Fruit fly (Drosophila melanogaster) whole organism, embryonic: ENCODE measurements around the gene Vlet.
A peak's percentile ranks its signal among the peaks of the same experiment; 100 is the strongest.

Source experiments
- ATbp ChIP-seq: fragments of 200-800 bp; sonication (Bioruptor generic); optimal IDR thresholded peaks from 2 replicates; lab custom pipeline; 2017; ENCODE audit warnings: missing biosample characterization, mild to moderate bottlenecking, missing genetic modification characterization, missing genetic modification reagents
- Abd-B ChIP-seq: fragments of 200-800 bp; sonication (Bioruptor generic); optimal IDR thresholded peaks from 2 replicates; lab custom pipeline; 2018; ENCODE audit warnings: missing biosample characterization, mild to moderate bottlenecking, missing genetic modification characterization, moderate library complexity
- Adf1 ChIP-seq: fragments of 200-800 bp; sonication (Bioruptor generic); IDR thresholded peaks from 2 replicates; pipeline ENCODE4 v1.3.6; 2022; ENCODE audit warnings: missing biosample characterization, missing genetic modification characterization
- Atf6 ChIP-seq: fragments of 200-800 bp; sonication (Bioruptor generic); IDR thresholded peaks from 2 replicates; pipeline ENCODE4 v1.3.6; 2022; ENCODE audit warnings: missing biosample characterization, missing genetic modification characterization
- CG12299 ChIP-seq: fragments of 200-800 bp; sonication (Bioruptor generic); optimal IDR thresholded peaks from 2 replicates; lab custom pipeline; 2018; ENCODE audit warnings: missing biosample characterization, mild to moderate bottlenecking, missing genetic modification characterization
- CG12769 ChIP-seq: fragments of 200-800 bp; sonication (Bioruptor generic); optimal IDR thresholded peaks from 2 replicates; lab custom pipeline; 2019; ENCODE audit warnings: missing biosample characterization, mild to moderate bottlenecking, missing genetic modification characterization, moderate library complexity
- CG15269 ChIP-seq: fragments of 200-800 bp; sonication (Bioruptor generic); optimal IDR thresholded peaks from 2 replicates; lab custom pipeline; 2018; ENCODE audit warnings: missing biosample characterization, mild to moderate bottlenecking, missing genetic modification characterization, moderate library complexity
- CG15514 ChIP-seq: fragments of 200-800 bp; sonication (Bioruptor generic); optimal IDR thresholded peaks from 3 replicates; lab custom pipeline; 2017; ENCODE audit warnings: missing biosample characterization, missing genetic modification characterization, mild to moderate bottlenecking, moderate library complexity, missing genetic modification reagents
- CG17612 ChIP-seq: fragments of 200-800 bp; sonication (Bioruptor generic); IDR thresholded peaks from 2 replicates; pipeline ENCODE4 v1.3.6; 2022; ENCODE audit warnings: missing biosample characterization, missing genetic modification characterization
- CG1832 ChIP-seq: fragments of 200-800 bp; sonication (Bioruptor generic); optimal IDR thresholded peaks from 2 replicates; lab custom pipeline; 2017; ENCODE audit warnings: missing biosample characterization, mild to moderate bottlenecking, missing genetic modification characterization, inconsistent platforms
- CG18619 ChIP-seq: fragments of 200-800 bp; sonication (Bioruptor generic); optimal IDR thresholded peaks from 3 replicates; lab custom pipeline; 2017; ENCODE audit warnings: missing biosample characterization, mild to moderate bottlenecking, missing genetic modification characterization
- CG2116 ChIP-seq: fragments of 200-800 bp; sonication (Bioruptor generic); optimal IDR thresholded peaks from 3 replicates; lab custom pipeline; 2018; ENCODE audit warnings: missing biosample characterization, mild to moderate bottlenecking, missing genetic modification characterization
- CG3163 ChIP-seq: fragments of 200-800 bp; sonication (Bioruptor generic); optimal IDR thresholded peaks from 3 replicates; lab custom pipeline; 2016; ENCODE audit warnings: missing biosample characterization, missing genetic modification characterization
- CG4328 ChIP-seq: fragments of 200-800 bp; sonication (Bioruptor generic); optimal IDR thresholded peaks from 3 replicates; lab custom pipeline; 2017; ENCODE audit warnings: missing biosample characterization, missing genetic modification reagents, missing genetic modification characterization
- CG43689 ChIP-seq: fragments of 200-800 bp; sonication (Bioruptor generic); IDR thresholded peaks from 2 replicates; pipeline ENCODE4 v1.3.6; 2022; ENCODE audit warnings: missing biosample characterization, missing genetic modification characterization
- CG4730 ChIP-seq: fragments of 200-800 bp; sonication (Bioruptor generic); IDR thresholded peaks from 2 replicates; pipeline ENCODE4 v1.3.6; 2022; ENCODE audit warnings: missing biosample characterization, missing genetic modification characterization
- CG6689 ChIP-seq: fragments of 200-800 bp; sonication (Bioruptor generic); IDR thresholded peaks from 2 replicates; pipeline ENCODE4 v1.3.6; 2022; ENCODE audit warnings: missing biosample characterization, missing genetic modification characterization
- CG6854 ChIP-seq: fragments of 200-800 bp; sonication (Bioruptor generic); optimal IDR thresholded peaks from 3 replicates; lab custom pipeline; 2017; ENCODE audit warnings: missing biosample characterization, mild to moderate bottlenecking, missing genetic modification characterization
- CG8478 ChIP-seq: fragments of >200 bp; optimal IDR thresholded peaks from 2 replicates; lab custom pipeline; 2018
- CG9437 ChIP-seq: fragments of 200-800 bp; sonication (Bioruptor generic); optimal IDR thresholded peaks from 2 replicates; lab custom pipeline; 2018; ENCODE audit warnings: missing biosample characterization, mild to moderate bottlenecking, missing genetic modification characterization
- CG9727 ChIP-seq: fragments of 200-800 bp; sonication (Bioruptor generic); optimal IDR thresholded peaks from 3 replicates; lab custom pipeline; 2017; ENCODE audit warnings: missing biosample characterization, mild to moderate bottlenecking, missing genetic modification characterization
- CG9797 ChIP-seq: fragments of 200-800 bp; sonication (Bioruptor generic); optimal IDR thresholded peaks from 3 replicates; lab custom pipeline; 2018; ENCODE audit warnings: missing biosample characterization, mild to moderate bottlenecking, missing genetic modification characterization
- Fer3 ChIP-seq: fragments of 200-800 bp; sonication (Bioruptor generic); optimal IDR thresholded peaks from 2 replicates; lab custom pipeline; 2018; ENCODE audit warnings: missing biosample characterization, mild to moderate bottlenecking, missing genetic modification characterization, moderate library complexity
- HHEX ChIP-seq: fragments of 200-800 bp; sonication (Bioruptor generic); optimal IDR thresholded peaks from 3 replicates; lab custom pipeline; 2017; ENCODE audit warnings: missing biosample characterization, mild to moderate bottlenecking, missing genetic modification characterization, missing genetic modification reagents
- Hey ChIP-seq: fragments of 200-800 bp; sonication (Bioruptor generic); optimal IDR thresholded peaks from 3 replicates; lab custom pipeline; 2018; ENCODE audit warnings: missing biosample characterization, mild to moderate bottlenecking, missing genetic modification characterization
- Lpt ChIP-seq: fragments of >200 bp; optimal IDR thresholded peaks from 2 replicates; lab custom pipeline; 2018; ENCODE audit warnings: missing biosample characterization, missing genetic modification characterization
- Meics ChIP-seq: fragments of 200-800 bp; sonication (Bioruptor generic); optimal IDR thresholded peaks from 2 replicates; lab custom pipeline; 2017; ENCODE audit warnings: missing biosample characterization, mild to moderate bottlenecking, missing genetic modification characterization
- Myb ChIP-seq: fragments of 200-800 bp; sonication (Bioruptor generic); optimal IDR thresholded peaks from 2 replicates; lab custom pipeline; 2016; ENCODE audit warnings: missing biosample characterization, missing genetic modification characterization
- Optix ChIP-seq: fragments of 200-800 bp; sonication (Bioruptor generic); IDR thresholded peaks from 3 replicates; pipeline ENCODE4 v1.3.6; 2022; ENCODE audit warnings: missing biosample characterization, missing genetic modification characterization
- PHDP ChIP-seq: fragments of 200-800 bp; sonication (Bioruptor generic); optimal IDR thresholded peaks from 3 replicates; lab custom pipeline; 2018; ENCODE audit warnings: missing biosample characterization, mild to moderate bottlenecking, missing genetic modification characterization, moderate library complexity
- Spps ChIP-seq: fragments of 200-800 bp; sonication (Bioruptor generic); optimal IDR thresholded peaks from 2 replicates; lab custom pipeline; 2018; ENCODE audit warnings: missing biosample characterization, mild to moderate bottlenecking, missing genetic modification characterization
- Sry-β ChIP-seq: fragments of 200-800 bp; sonication (Bioruptor generic); optimal IDR thresholded peaks from 2 replicates; lab custom pipeline; 2018; ENCODE audit warnings: missing biosample characterization, mild to moderate bottlenecking, missing genetic modification characterization, moderate library complexity
- Xrp1 ChIP-seq: fragments of 200-800 bp; sonication (Bioruptor generic); IDR thresholded peaks from 2 replicates; pipeline ENCODE4 v1.3.6; 2022; ENCODE audit warnings: missing biosample characterization, missing genetic modification characterization
- ato ChIP-seq: fragments of 200-800 bp; sonication (Bioruptor generic); IDR thresholded peaks from 2 replicates; pipeline ENCODE4 v1.3.6; 2022; ENCODE audit warnings: missing biosample characterization, missing genetic modification characterization; ENCODE audit not compliant: partially characterized antibody
- bab2 ChIP-seq: fragments of 200-800 bp; sonication (Bioruptor generic); optimal IDR thresholded peaks from 2 replicates; lab custom pipeline; 2016; ENCODE audit warnings: missing biosample characterization, missing genetic modification characterization
- bbx ChIP-seq: fragments of 200-800 bp; sonication (Bioruptor generic); IDR thresholded peaks from 2 replicates; pipeline ENCODE4 v1.3.6; 2022; ENCODE audit warnings: missing biosample characterization, missing genetic modification characterization; ENCODE audit not compliant: partially characterized antibody
- btn ChIP-seq: fragments of 200-800 bp; sonication (Bioruptor generic); optimal IDR thresholded peaks from 2 replicates; lab custom pipeline; 2016; ENCODE audit warnings: missing biosample characterization, missing genetic modification characterization
- cad ChIP-seq: fragments of >200 bp; optimal IDR thresholded peaks from 2 replicates; lab custom pipeline; 2017; ENCODE audit warnings: missing biosample characterization, missing genetic modification characterization
- chif ChIP-seq, 2 experiments: fragments of 200-800 bp; sonication (Bioruptor generic); optimal IDR thresholded peaks; 3 replicates each; lab custom pipeline; 2016; ENCODE audit warnings: missing biosample characterization in 2 of 2, missing genetic modification characterization in 2 of 2
- corto ChIP-seq: fragments of 200-800 bp; sonication (Bioruptor generic); optimal IDR thresholded peaks from 2 replicates; lab custom pipeline; 2016; ENCODE audit warnings: missing biosample characterization, mild to moderate bottlenecking, missing genetic modification characterization, moderate library complexity
- gsb-n ChIP-seq: fragments of 200-800 bp; sonication (Bioruptor generic); optimal IDR thresholded peaks from 3 replicates; lab custom pipeline; 2018; ENCODE audit warnings: missing biosample characterization, mild to moderate bottlenecking, missing genetic modification characterization
- ken ChIP-seq: fragments of 200-800 bp; sonication (Bioruptor generic); IDR thresholded peaks from 3 replicates; pipeline ENCODE4 v1.3.6; 2022; ENCODE audit warnings: missing biosample characterization, missing genetic modification characterization
- lmd ChIP-seq: fragments of 200-800 bp; sonication (Bioruptor generic); IDR thresholded peaks from 2 replicates; pipeline ENCODE4 v1.3.6; 2022; ENCODE audit warnings: missing biosample characterization, missing genetic modification characterization
- oc ChIP-seq: fragments of 200-800 bp; sonication (Bioruptor generic); optimal IDR thresholded peaks from 2 replicates; lab custom pipeline; 2018; ENCODE audit warnings: missing biosample characterization, mild to moderate bottlenecking, missing genetic modification characterization, moderate library complexity
- otp ChIP-seq: fragments of 200-800 bp; sonication (Bioruptor generic); IDR thresholded peaks from 3 replicates; pipeline ENCODE4, ENCODE4 v1.3.6; 2022; ENCODE audit warnings: missing biosample characterization, missing genetic modification characterization
- pros ChIP-seq: fragments of 200-800 bp; sonication (Bioruptor generic); optimal IDR thresholded peaks from 3 replicates; lab custom pipeline; 2019; ENCODE audit warnings: missing biosample characterization, mild to moderate bottlenecking, missing genetic modification characterization, moderate library complexity
- ranshi ChIP-seq: fragments of 200-800 bp; sonication (Bioruptor generic); IDR thresholded peaks from 2 replicates; pipeline ENCODE4 v1.3.6; 2022; ENCODE audit warnings: missing biosample characterization, missing genetic modification characterization
- rib ChIP-seq: fragments of 200-800 bp; sonication (Bioruptor generic); IDR thresholded peaks from 2 replicates; pipeline ENCODE4 v1.3.6; 2022; ENCODE audit warnings: missing biosample characterization, missing genetic modification characterization
- run ChIP-seq: fragments of 200-800 bp; sonication (Bioruptor generic); optimal IDR thresholded peaks from 3 replicates; lab custom pipeline; 2018; ENCODE audit warnings: missing biosample characterization, mild to moderate bottlenecking, missing genetic modification characterization
- seq ChIP-seq: fragments of 200-800 bp; sonication (Bioruptor generic); IDR thresholded peaks from 2 replicates; pipeline ENCODE4 v1.3.6; 2022; ENCODE audit warnings: missing biosample characterization, missing genetic modification characterization
- twi ChIP-seq: fragments of 200-800 bp; optimal IDR thresholded peaks from 2 replicates; lab custom pipeline; 2019; ENCODE audit warnings: missing biosample characterization, mild to moderate bottlenecking, missing genetic modification characterization, moderate library complexity
- unpg ChIP-seq: fragments of 200-800 bp; sonication (Bioruptor generic); optimal IDR thresholded peaks from 3 replicates; lab custom pipeline; 2018; ENCODE audit warnings: missing biosample characterization, mild to moderate bottlenecking, missing genetic modification characterization, moderate library complexity

Gene Vlet

DNA sequence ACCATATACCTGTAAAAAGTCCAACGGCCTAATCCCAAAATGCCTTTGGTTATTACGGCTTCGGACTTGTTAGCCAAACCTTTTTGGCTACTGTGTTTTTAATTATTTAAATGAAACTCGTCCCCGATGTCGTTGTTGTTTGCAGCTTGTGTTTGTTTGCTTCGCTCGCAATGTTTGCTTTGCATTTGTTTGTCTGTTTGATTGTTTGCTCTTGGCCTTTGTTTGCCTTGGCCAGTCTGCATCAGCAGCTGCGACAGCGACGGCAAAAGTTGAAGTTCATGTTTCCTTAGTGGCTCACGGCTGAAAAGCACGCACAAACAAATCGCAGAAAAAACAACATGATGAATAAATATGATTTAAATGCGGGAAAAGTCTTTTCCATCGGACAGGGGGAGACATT, 17.9 kb downstream of the Vlet start (continued):
- no peak for TF ChIP-seq CG6854
- TF ChIP-seq otp (GFP tag; lab: Robert Waterston, UW) = no peak
- peak; percentile 34; the same call in 1 of the 2 replicates for TF ChIP-seq Xrp1 (GFP tag; lab: Robert Waterston, UW)
- no peak for TF ChIP-seq Atf6 (GFP tag; lab: Robert Waterston, UW)
- TF ChIP-seq CG12299 (tag; lab: Kevin White, UChicago) = no peak
- peak; percentile 25 for TF ChIP-seq bab2
- peak; percentile 40 for TF ChIP-seq gsb-n
- no peak for TF ChIP-seq bbx (GFP tag; lab: Robert Waterston, UW)
- no peak for TF ChIP-seq CG2116 (GFP tag; lab: Kevin White, UChicago)
- peak; percentile 21; the same call in 1 of the 2 replicates for TF ChIP-seq seq (GFP tag; lab: Robert Waterston, UW)
- no peak for TF ChIP-seq Myb (GFP tag; lab: Kevin White, UChicago)
- TF ChIP-seq cad = no peak
- no peak for TF ChIP-seq CG6689 (GFP tag; lab: Robert Waterston, UW)
- no peak for TF ChIP-seq CG1832
- TF ChIP-seq Spps (tag; lab: Kevin White, UChicago) = no peak
- no peak for TF ChIP-seq Optix (GFP tag; lab: Robert Waterston, UW)
- TF ChIP-seq corto (GFP tag; lab: Kevin White, UChicago) = no peak
- peak; percentile 39 for TF ChIP-seq CG15514 (GFP tag; lab: Kevin White, UChicago)
- TF ChIP-seq Lpt (GFP tag; lab: Kevin White, UChicago) = no peak
- peak; percentile 24 for TF ChIP-seq CG12769
- TF ChIP-seq CG17612 = no peak
- no peak for TF ChIP-seq pros (GFP tag; lab: Kevin White, UChicago)
- TF ChIP-seq CG18619 (GFP tag; lab: Kevin White, UChicago) = no peak
- no peak for TF ChIP-seq ken (GFP tag; lab: Robert Waterston, UW)
- TF ChIP-seq CG3163 (GFP tag; lab: Kevin White, UChicago) = no peak
- TF ChIP-seq run (tag; lab: Kevin White, UChicago) = peak; percentile 34
- TF ChIP-seq chif (GFP tag; optimal IDR thresholded peaks at IDR 0.05; lab: Kevin White, UChicago) = no peak
- TF ChIP-seq Meics (GFP tag; lab: Kevin White, UChicago) = peak; percentile 9
- TF ChIP-seq CG4328 (GFP tag; lab: Kevin White, UChicago) = peak; percentile 36
- no peak for TF ChIP-seq CG43689 (GFP tag; lab: Robert Waterston, UW)
- TF ChIP-seq HHEX (GFP tag; lab: Kevin White, UChicago) = peak; percentile 36
- no peak for TF ChIP-seq CG8478 (lab: Kevin White, UChicago)
- TF ChIP-seq twi (tag; lab: Kevin White, UChicago) = no peak
- TF ChIP-seq CG15269 = peak; percentile 40
- no peak for TF ChIP-seq CG9437 (GFP tag; lab: Kevin White, UChicago)
- no peak for TF ChIP-seq CG9727
- TF ChIP-seq Adf1 (GFP tag; lab: Robert Waterston, UW) = no peak
- no peak for TF ChIP-seq Abd-B (GFP tag; lab: Kevin White, UChicago)
- TF ChIP-seq ato = no peak
- peak; percentile 51 for TF ChIP-seq unpg
- TF ChIP-seq Sry-β (GFP tag; lab: Kevin White, UChicago) = peak; percentile 11
- no peak for TF ChIP-seq rib (GFP tag; lab: Robert Waterston, UW)
- no peak for TF ChIP-seq Hey (tag; lab: Kevin White, UChicago)
- TF ChIP-seq ranshi (GFP tag; lab: Robert Waterston, UW) = no peak
- no peak for TF ChIP-seq CG4730
- no peak for TF ChIP-seq btn (GFP tag; lab: Kevin White, UChicago)
- TF ChIP-seq ATbp (GFP tag; lab: Kevin White, UChicago) = peak; percentile 83
- TF ChIP-seq Fer3 (tag; lab: Kevin White, UChicago) = peak; percentile 9
- TF ChIP-seq lmd (GFP tag; lab: Robert Waterston, UW) = no peak
- TF ChIP-seq oc (tag; lab: Kevin White, UChicago) = peak; percentile 52
- TF ChIP-seq CG9797 (GFP tag; lab: Kevin White, UChicago) = no peak
- peak; percentile 55 for TF ChIP-seq PHDP
